Fruit fly (Drosophila melanogaster) whole organism, embryonic: ENCODE measurements around the gene CG34435.

Experiments used
- Abd-B ChIP-seq: fragments of 200-800 bp; sonication (Bioruptor generic); optimal IDR thresholded peaks from 2 replicates; lab custom pipeline; 2018; ENCODE audit warnings: missing biosample characterization, mild to moderate bottlenecking, missing genetic modification characterization, moderate library complexity
- Atf-2 ChIP-seq: fragments of 200-800 bp; sonication (Bioruptor generic); optimal IDR thresholded peaks from 2 replicates; lab custom pipeline; 2016; ENCODE audit warnings: missing biosample characterization, missing genetic modification characterization
- CG10366 ChIP-seq: fragments of 200-800 bp; sonication (Bioruptor generic); IDR thresholded peaks from 2 replicates; pipeline ENCODE4 v1.3.6; 2022; ENCODE audit warnings: missing biosample characterization, missing genetic modification characterization
- CG10979 ChIP-seq: fragments of 200-800 bp; sonication (Bioruptor generic); optimal IDR thresholded peaks from 2 replicates; lab custom pipeline; 2018; ENCODE audit warnings: missing biosample characterization, mild to moderate bottlenecking, missing genetic modification characterization, moderate library complexity
- CG14441 ChIP-seq: fragments of 200-800 bp; sonication (Bioruptor generic); IDR thresholded peaks from 2 replicates; pipeline ENCODE4 v1.3.6; 2022; ENCODE audit warnings: missing biosample characterization, missing genetic modification characterization
- CG1603 ChIP-seq: fragments of 200-800 bp; sonication (Bioruptor generic); optimal IDR thresholded peaks from 2 replicates; lab custom pipeline; 2019; ENCODE audit warnings: missing biosample characterization, mild to moderate bottlenecking, missing genetic modification characterization, moderate library complexity
- CG17328 ChIP-seq: fragments of 200-800 bp; sonication (Bioruptor generic); IDR thresholded peaks from 2 replicates; pipeline ENCODE4 v1.3.6; 2022; ENCODE audit warnings: missing biosample characterization, missing genetic modification characterization
- CG18599 ChIP-seq: fragments of 200-800 bp; sonication (Bioruptor generic); optimal IDR thresholded peaks from 3 replicates; lab custom pipeline; 2017; ENCODE audit warnings: missing biosample characterization, missing genetic modification characterization, mild to moderate bottlenecking, moderate library complexity, missing genetic modification reagents
- CG2889 ChIP-seq: fragments of 200-800 bp; sonication (Bioruptor generic); IDR thresholded peaks from 3 replicates; pipeline ENCODE4 v1.3.6; 2022; ENCODE audit warnings: missing biosample characterization, missing genetic modification characterization
- CG30403 ChIP-seq: fragments of 200-800 bp; sonication (Bioruptor generic); optimal IDR thresholded peaks from 3 replicates; lab custom pipeline; 2016; ENCODE audit warnings: missing biosample characterization, missing genetic modification characterization
- CG32532 ChIP-seq: fragments of 200-800 bp; sonication (Bioruptor generic); IDR thresholded peaks from 2 replicates; pipeline ENCODE4 v1.3.6; 2022; ENCODE audit warnings: missing biosample characterization, missing genetic modification characterization
- CG33213 ChIP-seq: fragments of 200-800 bp; sonication (Bioruptor generic); optimal IDR thresholded peaks from 3 replicates; lab custom pipeline; 2016; ENCODE audit warnings: missing biosample characterization, missing genetic modification characterization
- CG4424 ChIP-seq: fragments of 200-800 bp; sonication (Bioruptor generic); optimal IDR thresholded peaks from 3 replicates; lab custom pipeline; 2016; ENCODE audit warnings: missing biosample characterization, missing genetic modification characterization
- CG6272 ChIP-seq: fragments of 200-800 bp; sonication (Bioruptor generic); IDR thresholded peaks from 2 replicates; pipeline ENCODE4 v1.3.6; 2022; ENCODE audit warnings: missing biosample characterization, missing genetic modification characterization
- CG7839 ChIP-seq: fragments of 200-800 bp; sonication (Bioruptor generic); optimal IDR thresholded peaks from 3 replicates; lab custom pipeline; 2018; ENCODE audit warnings: missing biosample characterization, mild to moderate bottlenecking, missing genetic modification characterization, moderate library complexity
- CTCF ChIP-seq: fragments of 200-800 bp; sonication (Bioruptor generic); optimal IDR thresholded peaks from 2 replicates; lab custom pipeline; 2017; ENCODE audit warnings: missing biosample characterization, mild to moderate bottlenecking, missing genetic modification characterization, moderate library complexity
- E2f2 ChIP-seq: fragments of 200-800 bp; sonication (Bioruptor generic); IDR thresholded peaks from 2 replicates; pipeline ENCODE4 v1.3.6; 2022; ENCODE audit warnings: missing biosample characterization, missing genetic modification characterization
- ERR ChIP-seq: fragments of 200-800 bp; sonication (Bioruptor generic); optimal IDR thresholded peaks from 2 replicates; lab custom pipeline; 2016; ENCODE audit warnings: missing biosample characterization, missing genetic modification characterization
- HHEX ChIP-seq: fragments of 200-800 bp; sonication (Bioruptor generic); optimal IDR thresholded peaks from 3 replicates; lab custom pipeline; 2017; ENCODE audit warnings: missing biosample characterization, mild to moderate bottlenecking, missing genetic modification characterization, missing genetic modification reagents
- Hr3 ChIP-seq: fragments of 200-800 bp; sonication (Bioruptor generic); optimal IDR thresholded peaks from 3 replicates; lab custom pipeline; 2016; ENCODE audit warnings: missing biosample characterization, missing genetic modification characterization
- Nf-YB ChIP-seq: fragments of 200-800 bp; sonication (Bioruptor generic); optimal IDR thresholded peaks from 3 replicates; lab custom pipeline; 2019; ENCODE audit warnings: missing biosample characterization, mild to moderate bottlenecking, missing genetic modification characterization, moderate library complexity
- Nf-YC ChIP-seq: fragments of 200-800 bp; optimal IDR thresholded peaks from 3 replicates; lab custom pipeline; 2019; ENCODE audit warnings: missing biosample characterization, mild to moderate bottlenecking, missing genetic modification characterization, moderate library complexity
- abd-A ChIP-seq: fragments of 200-800 bp; sonication (Bioruptor generic); optimal IDR thresholded peaks from 3 replicates; lab custom pipeline; 2019; ENCODE audit warnings: missing biosample characterization, mild to moderate bottlenecking, missing genetic modification characterization, moderate library complexity
- ap ChIP-seq: fragments of 200-800 bp; sonication (Bioruptor generic); IDR thresholded peaks from 2 replicates; pipeline ENCODE4 v1.3.6; 2022; ENCODE audit warnings: missing biosample characterization, missing genetic modification characterization
- bigmax ChIP-seq: fragments of 200-800 bp; sonication (Bioruptor generic); optimal IDR thresholded peaks from 2 replicates; lab custom pipeline; 2018; ENCODE audit warnings: missing biosample characterization, mild to moderate bottlenecking, missing genetic modification characterization
- chinmo ChIP-seq: fragments of 200-800 bp; sonication (Bioruptor generic); IDR thresholded peaks from 4 replicates; pipeline ENCODE4 v1.3.6; 2022; ENCODE audit warnings: missing biosample characterization, missing genetic modification characterization; ENCODE audit not compliant: partially characterized antibody
- dmrt11E ChIP-seq: fragments of 200-800 bp; sonication (Bioruptor generic); optimal IDR thresholded peaks from 3 replicates; lab custom pipeline; 2018; ENCODE audit warnings: missing biosample characterization, mild to moderate bottlenecking, missing genetic modification characterization, moderate library complexity
- emc ChIP-seq: fragments of 200-800 bp; sonication (Bioruptor generic); optimal IDR thresholded peaks from 2 replicates; lab custom pipeline; 2016; ENCODE audit warnings: missing biosample characterization, missing genetic modification characterization
- en ChIP-seq: fragments of 200-800 bp; sonication (Bioruptor generic); optimal IDR thresholded peaks from 2 replicates; lab custom pipeline; 2016; ENCODE audit warnings: missing biosample characterization, missing genetic modification characterization
- fd64A ChIP-seq: fragments of 200-800 bp; sonication (Bioruptor generic); optimal IDR thresholded peaks from 3 replicates; lab custom pipeline; 2018; ENCODE audit warnings: missing biosample characterization, mild to moderate bottlenecking, missing genetic modification characterization
- fd96Cb ChIP-seq: fragments of 200-800 bp; sonication (Bioruptor generic); optimal IDR thresholded peaks from 2 replicates; lab custom pipeline; 2018; ENCODE audit warnings: missing biosample characterization, mild to moderate bottlenecking, missing genetic modification characterization, moderate library complexity
- gt ChIP-seq: fragments of 200-800 bp; sonication (Bioruptor generic); IDR thresholded peaks from 2 replicates; pipeline ENCODE4 v1.3.6; 2022; ENCODE audit warnings: missing biosample characterization, missing genetic modification characterization
- hb ChIP-seq: fragments of 200-800 bp; sonication (Bioruptor generic); IDR thresholded peaks from 3 replicates; pipeline ENCODE4 v1.3.6; 2022; ENCODE audit warnings: missing biosample characterization, missing genetic modification characterization; ENCODE audit not compliant: partially characterized antibody
- inv ChIP-seq: fragments of 200-800 bp; sonication (Bioruptor generic); IDR thresholded peaks from 2 replicates; pipeline ENCODE4 v1.3.6; 2022; ENCODE audit warnings: missing biosample characterization, missing genetic modification characterization; ENCODE audit not compliant: partially characterized antibody
- mirr ChIP-seq: fragments of 200-800 bp; sonication (Bioruptor generic); optimal IDR thresholded peaks from 3 replicates; lab custom pipeline; 2018; ENCODE audit warnings: missing biosample characterization, mild to moderate bottlenecking, missing genetic modification characterization
- pros ChIP-seq: fragments of 200-800 bp; sonication (Bioruptor generic); optimal IDR thresholded peaks from 3 replicates; lab custom pipeline; 2019; ENCODE audit warnings: missing biosample characterization, mild to moderate bottlenecking, missing genetic modification characterization, moderate library complexity
- sc ChIP-seq, 3 experiments: fragments of >200 bp in 2 of 3; fragments of 200-800 bp in 1 of 3; sonication (Bioruptor generic) in 1 of 3; optimal IDR thresholded peaks; 2 replicates in 2 of 3; 3 replicates in 1 of 3; lab custom pipeline; 2017; ENCODE audit warnings: mild to moderate bottlenecking in 1 of 3, missing biosample characterization in 1 of 3, missing genetic modification characterization in 1 of 3, missing genetic modification reagents in 1 of 3
- sens ChIP-seq: fragments of 200-800 bp; sonication (Bioruptor generic); peaks from one replicate; lab custom pipeline; 2016; ENCODE audit warnings: missing biosample characterization, missing genetic modification characterization
- seq ChIP-seq: fragments of 200-800 bp; sonication (Bioruptor generic); IDR thresholded peaks from 2 replicates; pipeline ENCODE4 v1.3.6; 2022; ENCODE audit warnings: missing biosample characterization, missing genetic modification characterization
- ssp ChIP-seq: fragments of 200-800 bp; sonication (Bioruptor generic); IDR thresholded peaks from 2 replicates; pipeline ENCODE4 v1.3.6; 2022; ENCODE audit warnings: missing biosample characterization, missing genetic modification characterization
- tin ChIP-seq: fragments of 200-800 bp; sonication (Bioruptor generic); optimal IDR thresholded peaks from 3 replicates; lab custom pipeline; 2016; ENCODE audit warnings: missing biosample characterization, missing genetic modification characterization
- wdn ChIP-seq: fragments of 200-800 bp; sonication (Bioruptor generic); IDR thresholded peaks from 2 replicates; pipeline ENCODE4 v1.3.6; 2022; ENCODE audit warnings: missing biosample characterization, missing genetic modification characterization

CG34435 gene

dm6 chrX:5603009-5603408 is 11.3 kb downstream of the CG34435 start (continued):
- TF ChIP-seq dmrt11E (tag; lab: Kevin White, UChicago), result peak; percentile 34
- TF ChIP-seq ssp (GFP tag; lab: Robert Waterston, UW), result no peak
- no peak for TF ChIP-seq emc (GFP tag; lab: Kevin White, UChicago)
- no peak for TF ChIP-seq CG14441 (GFP tag; lab: Robert Waterston, UW)
- TF ChIP-seq chinmo (GFP tag; lab: Robert Waterston, UW), result no peak
- TF ChIP-seq pros (GFP tag; lab: Kevin White, UChicago), result no peak
- TF ChIP-seq CG2889, result 0 out of 3 replicates have a peak, but pooled peaks have one; percentile 14
- no peak for TF ChIP-seq tin (GFP tag; lab: Kevin White, UChicago)
- TF ChIP-seq HHEX, result no peak
- TF ChIP-seq hb, result no peak
- no peak for TF ChIP-seq CG32532 (GFP tag; lab: Robert Waterston, UW)
- no peak for TF ChIP-seq Atf-2
- no peak for TF ChIP-seq ERR
- peak; percentile 2 for TF ChIP-seq CG10979
- peak; percentile 32; the same call in 1 of the 2 replicates for TF ChIP-seq CG17328 (GFP tag; lab: Robert Waterston, UW)
- TF ChIP-seq CG1603 (tag; lab: Kevin White, UChicago), result peak; percentile 20
- no peak for TF ChIP-seq CG30403 (GFP tag; lab: Kevin White, UChicago)
- TF ChIP-seq wdn, result no peak
- no peak for TF ChIP-seq Hr3 (GFP tag; lab: Kevin White, UChicago)
- TF ChIP-seq fd64A, result no peak
- no peak for TF ChIP-seq CG10366 (GFP tag; lab: Robert Waterston, UW)
- TF ChIP-seq gt, result no peak
- no peak for TF ChIP-seq CG33213 (GFP tag; lab: Kevin White, UChicago)
- TF ChIP-seq CG7839 (tag; lab: Kevin White, UChicago), result no peak
- TF ChIP-seq CG4424 (GFP tag; lab: Kevin White, UChicago), result no peak
- TF ChIP-seq CTCF (GFP tag; lab: Kevin White, UChicago), result no peak
- TF ChIP-seq CG18599 (GFP tag; lab: Kevin White, UChicago), result peak; percentile 4
- TF ChIP-seq CG6272 (GFP tag; lab: Robert Waterston, UW), result no peak
- no peak for TF ChIP-seq ap (GFP tag; lab: Robert Waterston, UW)

dm6 chrX:5602308-5602707 is 12.0 kb downstream of the CG34435 start:
- TF ChIP-seq sc (optimal IDR thresholded peaks at IDR 0.05; lab: Kevin White, UChicago), result no peak
- no peak for TF ChIP-seq sc (GFP tag; optimal IDR thresholded peaks at IDR 0.05; lab: Kevin White, UChicago)
- TF ChIP-seq fd96Cb (tag; lab: Kevin White, UChicago), result no peak
- peak; percentile 53 for TF ChIP-seq abd-A (tag; lab: Kevin White, UChicago)
- TF ChIP-seq Nf-YB (GFP tag; lab: Kevin White, UChicago), result peak; percentile 85
- no peak for TF ChIP-seq Abd-B (GFP tag; lab: Kevin White, UChicago)
- no peak for TF ChIP-seq mirr (GFP tag; lab: Kevin White, UChicago)
- TF ChIP-seq seq (GFP tag; lab: Robert Waterston, UW), result 0 out of 2 replicates have a peak, but pooled peaks have one; percentile 10
- TF ChIP-seq Nf-YC (tag; lab: Kevin White, UChicago), result peak; percentile 82
- no peak for TF ChIP-seq sens
- no peak for TF ChIP-seq wdn
- TF ChIP-seq E2f2, result no peak
- no peak for TF ChIP-seq inv (GFP tag; lab: Robert Waterston, UW)
- no peak for TF ChIP-seq bigmax (GFP tag; lab: Kevin White, UChicago)
- no peak for TF ChIP-seq en (GFP tag; lab: Kevin White, UChicago)
- TF ChIP-seq, all 482 proteins: peak for 4
